Worm (Caenorhabditis elegans): ENCODE measurements around the gene T13F3.8.

ce11 chrV:16322155-16322554, 52.6 kb downstream of the T13F3.8 start:
- no peak for TF ChIP-seq fos-1 (tag; optimal IDR thresholded peaks at IDR 0.05)
- no peak for TF ChIP-seq spr-3 (GFP tag; optimal IDR thresholded peaks at IDR 0.05)
- no peak for TF ChIP-seq fkh-10 (GFP tag; optimal IDR thresholded peaks at IDR 0.05)
- no peak for TF ChIP-seq unc-62 (GFP tag; optimal IDR thresholded peaks at IDR 0.05 in 1 of 2)
- no peak for TF ChIP-seq unc-62 (tag; optimal IDR thresholded peaks at IDR 0.05)
- TF ChIP-seq ama-1 (optimal IDR thresholded peaks at IDR 0.05) = no peak
- TF ChIP-seq dve-1 (tag; optimal IDR thresholded peaks at IDR 0.05; ENCODE audit: insufficient read depth) = no peak
- TF ChIP-seq snpc-4 (tag; optimal IDR thresholded peaks at IDR 0.05) = no peak
- TF ChIP-seq jun-1 (tag; optimal IDR thresholded peaks at IDR 0.05) = no peak
- no peak for TF ChIP-seq lsy-2 (tag; optimal IDR thresholded peaks at IDR 0.05)
- TF ChIP-seq mes-2 (tag; optimal IDR thresholded peaks at IDR 0.05; ENCODE audit: poor library complexity, severe bottlenecking) = no peak
- no peak for TF ChIP-seq nhr-237 (tag; optimal IDR thresholded peaks at IDR 0.05)

Data from whole organism, L4 larva.